Worm (Caenorhabditis elegans) whole organism, L2 larva: ENCODE data around the gene R07E5.15.

Experiments used
- R02D3.7 ChIP-seq: fragments of 150-350 bp; optimal IDR thresholded peaks from 2 replicates; lab custom pipeline; 2014; ENCODE audit warnings: missing biosample characterization, missing genetic modification characterization
- Y55F3AM.14 ChIP-seq: fragments of 200-800 bp; sonication (Bioruptor generic); optimal IDR thresholded peaks from 2 replicates; lab custom pipeline; 2018; ENCODE audit warnings: mild to moderate bottlenecking, missing genetic modification characterization, missing compliant biosample characterization
- aly-2 ChIP-seq: fragments of 150-350 bp; optimal IDR thresholded peaks from 2 replicates; lab custom pipeline; 2014; ENCODE audit warnings: missing biosample characterization, missing genetic modification characterization
- ama-1 ChIP-seq: fragments of 150-350 bp; optimal IDR thresholded peaks from 2 replicates; lab custom pipeline; 2018; ENCODE audit warnings: inconsistent platforms
- blmp-1 ChIP-seq: sonication (generic microtip); optimal IDR thresholded peaks from 2 replicates; lab custom pipeline; 2017; ENCODE audit warnings: missing genetic modification characterization, mild to moderate bottlenecking, missing compliant biosample characterization, antibody characterized with exemption, moderate library complexity; ENCODE audit not compliant: insufficient read depth
- ceh-16 ChIP-seq: fragments of 150-350 bp; optimal IDR thresholded peaks from 2 replicates; lab custom pipeline; 2014; ENCODE audit warnings: missing biosample characterization, missing genetic modification characterization
- ceh-82 ChIP-seq: fragments of 150-350 bp; optimal IDR thresholded peaks from 2 replicates; lab custom pipeline; 2014; ENCODE audit warnings: missing biosample characterization, missing genetic modification characterization
- dmd-4 ChIP-seq: sonication (generic microtip); optimal IDR thresholded peaks from 2 replicates; lab custom pipeline; 2017; ENCODE audit warnings: missing biosample characterization, missing genetic modification characterization
- egl-27 ChIP-seq: sonication (generic microtip); optimal IDR thresholded peaks from 3 replicates; lab custom pipeline; 2017; ENCODE audit warnings: missing biosample characterization, missing genetic modification reagents, missing genetic modification characterization
- elt-1 ChIP-seq: fragments of 150-350 bp; optimal IDR thresholded peaks from 2 replicates; lab custom pipeline; 2014; ENCODE audit warnings: missing biosample characterization, missing genetic modification characterization
- elt-3 ChIP-seq: sonication (generic microtip); optimal IDR thresholded peaks from 2 replicates; lab custom pipeline; 2017; ENCODE audit warnings: missing biosample characterization, missing genetic modification characterization
- gmeb-1 ChIP-seq: fragments of 150-350 bp; optimal IDR thresholded peaks from 2 replicates; lab custom pipeline; 2014; ENCODE audit warnings: missing biosample characterization, missing genetic modification characterization
- lin-11 ChIP-seq: fragments of 150-350 bp; sonication (generic microtip); optimal IDR thresholded peaks from 2 replicates; lab custom pipeline; 2014; ENCODE audit warnings: missing biosample characterization, missing genetic modification characterization, inconsistent platforms, mixed read lengths
- lin-13 ChIP-seq: fragments of 150-350 bp; optimal IDR thresholded peaks from 2 replicates; lab custom pipeline; 2014; ENCODE audit warnings: missing biosample characterization, missing genetic modification reagents, missing genetic modification characterization
- lsy-2 ChIP-seq, 2 experiments: fragments of 150-350 bp in 1 of 2; sonication (generic microtip) in 1 of 2; optimal IDR thresholded peaks; 2 replicates each; lab custom pipeline; 2014 to 2017; ENCODE audit warnings: missing biosample characterization in 2 of 2, missing genetic modification characterization in 2 of 2
- mab-5 ChIP-seq: fragments of 150-350 bp; optimal IDR thresholded peaks from 2 replicates; lab custom pipeline; 2014; ENCODE audit warnings: missing biosample characterization, missing genetic modification characterization
- mdl-1 ChIP-seq, 2 experiments: fragments of 150-350 bp in 1 of 2; sonication (generic microtip) in 1 of 2; optimal IDR thresholded peaks; 2 replicates each; lab custom pipeline; 2017; ENCODE audit warnings: missing biosample characterization in 2 of 2, missing genetic modification characterization in 2 of 2
- nhr-10 ChIP-seq: sonication (generic microtip); optimal IDR thresholded peaks from 2 replicates; lab custom pipeline; 2017; ENCODE audit warnings: missing biosample characterization, missing genetic modification characterization
- nhr-11 ChIP-seq: fragments of 150-350 bp; optimal IDR thresholded peaks from 2 replicates; lab custom pipeline; 2014; ENCODE audit warnings: missing biosample characterization, missing genetic modification characterization
- nhr-12 ChIP-seq: fragments of 150-350 bp; optimal IDR thresholded peaks from 2 replicates; lab custom pipeline; 2014; ENCODE audit warnings: missing biosample characterization, missing genetic modification characterization
- nhr-129 ChIP-seq: fragments of 150-350 bp; optimal IDR thresholded peaks from 2 replicates; lab custom pipeline; 2014; ENCODE audit warnings: missing biosample characterization, missing genetic modification characterization
- nhr-23 ChIP-seq: fragments of 150-350 bp; optimal IDR thresholded peaks from 2 replicates; lab custom pipeline; 2014; ENCODE audit warnings: missing biosample characterization, missing genetic modification reagents, missing genetic modification characterization
- nhr-25 ChIP-seq: fragments of 150-350 bp; sonication (generic microtip); optimal IDR thresholded peaks from 3 replicates; lab custom pipeline; 2014; ENCODE audit warnings: missing biosample characterization, missing genetic modification characterization
- nhr-6 ChIP-seq: fragments of 150-350 bp; optimal IDR thresholded peaks from 2 replicates; lab custom pipeline; 2014; ENCODE audit warnings: missing biosample characterization, missing genetic modification characterization
- peb-1 ChIP-seq: fragments of 150-350 bp; optimal IDR thresholded peaks from 2 replicates; lab custom pipeline; 2014; ENCODE audit warnings: missing biosample characterization, missing genetic modification characterization
- skn-1 ChIP-seq: sonication (generic microtip); optimal IDR thresholded peaks from 2 replicates; lab custom pipeline; 2017; ENCODE audit warnings: missing biosample characterization, missing genetic modification characterization
- sma-3 ChIP-seq: sonication (generic microtip); optimal IDR thresholded peaks from 2 replicates; lab custom pipeline; 2016; ENCODE audit warnings: missing genetic modification reagents, missing genetic modification characterization, missing compliant biosample characterization
- snpc-4 ChIP-seq: fragments of 150-350 bp; optimal IDR thresholded peaks from 2 replicates; lab custom pipeline; 2014; ENCODE audit warnings: missing biosample characterization, missing genetic modification characterization
- zag-1 ChIP-seq: fragments of 150-350 bp; optimal IDR thresholded peaks from 2 replicates; lab custom pipeline; 2014; ENCODE audit warnings: missing biosample characterization, missing genetic modification characterization
- ztf-1 ChIP-seq: fragments of 200-800 bp; sonication (Bioruptor generic); conservative IDR thresholded peaks from 2 replicates; pipeline ENCODE4 v1.3.6; 2022; ENCODE audit warnings: missing genetic modification characterization, missing compliant biosample characterization
- ztf-11 ChIP-seq: sonication (generic microtip); optimal IDR thresholded peaks from 2 replicates; lab custom pipeline; 2017; ENCODE audit warnings: missing biosample characterization, missing genetic modification characterization

The R07E5.15 gene

ce11 chrIII:4381343-4381742 is 19.9 kb upstream of the R07E5.15 start, which contains the start of gene pals-27:
pals-27 (plus strand) TSS chrIII:4381643.
- TF ChIP-seq mab-5 (tag; lab: Kevin White, UChicago) = no peak
- TF ChIP-seq peb-1 (tag; lab: Kevin White, UChicago) = no peak
- no peak for TF ChIP-seq nhr-129 (tag; lab: Kevin White, UChicago)
- TF ChIP-seq ztf-1 (GFP tag; lab: Robert Waterston, UW) = no peak
- TF ChIP-seq dmd-4 (tag; lab: Kevin White, UChicago) = no peak
- TF ChIP-seq ceh-82 (tag; lab: Kevin White, UChicago) = no peak
- TF ChIP-seq zag-1 (tag; lab: Kevin White, UChicago) = no peak
- no peak for TF ChIP-seq R02D3.7 (tag; lab: Kevin White, UChicago)
- TF ChIP-seq gmeb-1 (tag; lab: Kevin White, UChicago) = no peak
- TF ChIP-seq nhr-6 = no peak
- no peak for TF ChIP-seq snpc-4 (tag; lab: Kevin White, UChicago)

ce11 chrIII:4382118-4382517 is 19.1 kb upstream of the R07E5.15 start:
- TF ChIP-seq lin-11 (no peak), nhr-12 (tag; lab: Kevin White, UChicago) (no peak), elt-3 (no peak), ama-1 (no peak), zag-1 (tag; lab: Kevin White, UChicago) (no peak), mdl-1 (tag; optimal IDR thresholded peaks at IDR 0.05; lab: Kevin White, UChicago) (no peak), nhr-25 (tag; lab: Kevin White, UChicago) (no peak), aly-2 (tag; lab: Kevin White, UChicago) (no peak), nhr-11 (tag; lab: Kevin White, UChicago) (no peak)

ce11 chrIII:4384487-4384886 is 16.8 kb upstream of the R07E5.15 start, which contains the start of gene pals-28:
pals-28 (plus strand) TSS chrIII:4384787.
- TF ChIP-seq mdl-1 (tag; optimal IDR thresholded peaks at IDR 0.05; lab: Kevin White, UChicago) = no peak
- no peak for TF ChIP-seq nhr-11 (tag; lab: Kevin White, UChicago)
- TF ChIP-seq dmd-4 (tag; lab: Kevin White, UChicago) = no peak
- no peak for TF ChIP-seq nhr-23 (tag; lab: Kevin White, UChicago)
- no peak for TF ChIP-seq mab-5 (tag; lab: Kevin White, UChicago)
- TF ChIP-seq aly-2 (tag; lab: Kevin White, UChicago) = no peak
- no peak for TF ChIP-seq lin-13 (GFP tag; lab: Kevin White, UChicago)
- TF ChIP-seq skn-1 = no peak
- no peak for TF ChIP-seq ztf-11 (tag; lab: Kevin White, UChicago)
- no peak for TF ChIP-seq ztf-1 (GFP tag; lab: Robert Waterston, UW)
- no peak for TF ChIP-seq ceh-16 (tag; lab: Kevin White, UChicago)

ce11 chrIII:4390421-4390820 is 10.8 kb upstream of the R07E5.15 start:
- no peak for TF ChIP-seq elt-1 (tag; lab: Kevin White, UChicago)
- TF ChIP-seq mdl-1 (tag; optimal IDR thresholded peaks at IDR 0.05; lab: Kevin White, UChicago) = no peak
- no peak for TF ChIP-seq lsy-2 (tag; optimal IDR thresholded peaks at IDR 0.05; lab: Kevin White, UChicago)
- no peak for TF ChIP-seq nhr-25 (tag; lab: Kevin White, UChicago)
- TF ChIP-seq ztf-1 (GFP tag; lab: Robert Waterston, UW) = no peak
- no peak for TF ChIP-seq sma-3 (GFP tag; lab: Kevin White, UChicago)
- no peak for TF ChIP-seq mab-5 (tag; lab: Kevin White, UChicago)
- TF ChIP-seq snpc-4 (tag; lab: Kevin White, UChicago) = no peak
- TF ChIP-seq blmp-1 (tag; lab: Kevin White, UChicago) = no peak
- no peak for TF ChIP-seq Y55F3AM.14 (GFP tag; lab: Kevin White, UChicago)
- no peak for TF ChIP-seq nhr-129 (tag; lab: Kevin White, UChicago)
- no peak for TF ChIP-seq nhr-10 (tag; lab: Kevin White, UChicago)
- no peak for TF ChIP-seq egl-27 (tag; lab: Kevin White, UChicago)
- TF ChIP-seq skn-1 = no peak
- no peak for TF ChIP-seq nhr-11 (tag; lab: Kevin White, UChicago)

ce11 chrIII:4391319-4391718 is 9.9 kb upstream of the R07E5.15 start:
- TF ChIP-seq aly-2 (tag; lab: Kevin White, UChicago) (no peak), blmp-1 (tag; lab: Kevin White, UChicago) (peak; percentile 66)

ce11 chrIII:4391938-4392337 is 9.3 kb upstream of the R07E5.15 start:
- TF ChIP-seq snpc-4 (tag; lab: Kevin White, UChicago) = no peak
- TF ChIP-seq ceh-16 (tag; lab: Kevin White, UChicago) = peak; percentile 12
